Worm (Caenorhabditis elegans) whole organism, L1 larva: Measurements from ENCODE around the gene acr-15.
"Not testable (repeated sequence)": the region's sequence is repeated elsewhere in the genome, so short reads cannot be mapped to it uniquely, and the experiment has no call there.

Experiments used
- blmp-1 ChIP-seq: fragments of 150-350 bp; optimal IDR thresholded peaks from 2 replicates; lab custom pipeline; 2014; ENCODE audit warnings: missing biosample characterization, missing genetic modification characterization
- nhr-11 ChIP-seq: fragments of 150-350 bp; optimal IDR thresholded peaks from 2 replicates; lab custom pipeline; 2014; ENCODE audit warnings: missing biosample characterization, missing genetic modification characterization

DNA sequence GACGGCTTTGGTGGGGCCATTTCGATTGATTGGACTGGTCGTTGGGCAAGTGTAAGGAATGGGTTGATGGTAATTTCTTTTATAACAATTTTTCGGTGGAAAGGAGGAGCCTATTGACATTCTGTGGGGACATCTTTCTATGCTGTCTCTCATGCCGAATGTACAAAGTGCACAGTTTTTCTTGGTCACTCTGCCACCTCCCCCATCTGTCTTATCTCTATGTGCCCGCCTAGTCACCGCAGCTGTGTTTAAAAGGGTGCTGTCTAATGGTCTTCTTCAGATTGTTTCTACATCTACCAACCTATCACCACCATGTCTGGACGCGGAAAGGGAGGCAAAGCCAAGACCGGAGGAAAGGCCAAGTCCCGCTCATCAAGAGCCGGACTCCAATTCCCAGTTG is 19.4 kb upstream of the acr-15 start, which contains the start of the genes his-8 and his-7:
- not testable (repeated sequence) for TF ChIP-seq nhr-11, blmp-1 (tag; lab: Kevin White, UChicago)
